Worm (Caenorhabditis elegans): ENCODE data around the gene his-69.
A peak's percentile ranks its signal among the peaks of the same experiment; 100 is the strongest.

The his-69 gene

DNA sequence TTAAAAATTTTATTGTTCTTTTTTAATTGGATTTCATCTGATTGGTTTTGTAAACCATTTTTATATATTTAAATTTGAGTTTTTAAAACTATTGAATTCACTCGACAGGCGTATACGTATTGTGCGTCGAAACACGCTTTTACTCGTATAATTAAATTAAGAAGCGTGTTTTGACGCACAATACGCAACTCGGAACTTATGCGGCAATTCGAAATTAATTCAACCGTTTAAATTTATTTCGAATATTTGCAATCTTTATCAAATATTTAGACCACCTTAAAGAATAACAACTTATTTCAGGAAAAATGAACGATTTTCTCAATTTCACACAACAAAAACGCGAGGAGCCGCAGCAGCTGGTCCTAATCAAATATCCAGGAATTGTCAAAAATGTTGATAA lies 36.7 kb downstream of the his-69 start, which contains the start of gene tftc-5:
Gene tftc-5 (plus strand): TSS at position 301 of the 400 bp plus-strand sequence.
- TF ChIP-seq ceh-82 (tag; optimal IDR thresholded peaks at IDR 0.05) (no peak), ceh-16 (tag; optimal IDR thresholded peaks at IDR 0.05) (no peak), peb-1 (tag; optimal IDR thresholded peaks at IDR 0.05) (no peak), mbf-1 (tag; optimal IDR thresholded peaks at IDR 0.05) (no peak), Y55F3AM.14 (GFP tag; optimal IDR thresholded peaks at IDR 0.05) (no peak), R02D3.7 (tag; optimal IDR thresholded peaks at IDR 0.05) (no peak), nhr-23 (tag; optimal IDR thresholded peaks at IDR 0.05) (no peak), nhr-11 (tag; optimal IDR thresholded peaks at IDR 0.05) (no peak), nhr-25 (tag; optimal IDR thresholded peaks at IDR 0.05) (no peak), lin-13 (GFP tag; optimal IDR thresholded peaks at IDR 0.05) (no peak), unc-55 (GFP tag; optimal IDR thresholded peaks at IDR 0.05) (no peak), nhr-21 (tag; optimal IDR thresholded peaks at IDR 0.05) (no peak), mdl-1 (tag; optimal IDR thresholded peaks at IDR 0.05) (no peak), snpc-4 (tag; optimal IDR thresholded peaks at IDR 0.05) (no peak), ZK546.5 (tag; optimal IDR thresholded peaks at IDR 0.05) (no peak), egl-27 (tag; optimal IDR thresholded peaks at IDR 0.05) (no peak), crh-2 (tag; optimal IDR thresholded peaks at IDR 0.05) (no peak), nhr-12 (tag; optimal IDR thresholded peaks at IDR 0.05) (no peak), skn-1 (tag; optimal IDR thresholded peaks at IDR 0.05) (no peak)

DNA sequence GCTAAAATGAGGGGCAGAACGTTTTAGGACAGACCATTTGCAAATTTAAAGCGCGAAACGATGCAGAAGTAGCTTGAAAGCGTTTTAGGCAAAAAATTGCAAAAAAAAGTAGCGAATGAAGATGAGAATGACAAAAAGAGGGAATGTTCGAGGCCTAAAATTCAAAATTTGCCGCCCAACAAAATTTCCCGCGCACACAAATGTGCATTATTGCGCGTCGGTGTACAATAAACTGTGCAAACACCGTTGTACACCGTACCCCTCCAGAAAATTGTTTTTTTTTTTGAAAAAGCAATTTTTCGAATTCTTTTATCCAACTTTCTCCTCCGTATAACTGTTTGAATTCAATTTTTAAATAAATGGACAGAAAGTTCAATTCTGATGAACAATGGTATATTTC lies 38.7 kb downstream of the his-69 start, which contains the start of gene snpc-3.4:
Gene snpc-3.4 (plus strand): TSS at position 237 of the 400 bp plus-strand sequence.
- TF ChIP-seq lin-11 (tag; optimal IDR thresholded peaks at IDR 0.05) (peak; percentile 25), mbf-1 (tag; optimal IDR thresholded peaks at IDR 0.05) (no peak), lin-39 (tag; optimal IDR thresholded peaks at IDR 0.05) (no peak), C34F6.9 (tag; optimal IDR thresholded peaks at IDR 0.05) (peak; percentile 90), ZK546.5 (tag; optimal IDR thresholded peaks at IDR 0.05) (no peak), aly-2 (tag; optimal IDR thresholded peaks at IDR 0.05) (no peak), ceh-16 (tag; optimal IDR thresholded peaks at IDR 0.05) (no peak), blmp-1 (tag; optimal IDR thresholded peaks at IDR 0.05; ENCODE audit: insufficient read depth) (no peak), nhr-6 (tag; optimal IDR thresholded peaks at IDR 0.05) (peak; percentile 10), nhr-129 (tag; optimal IDR thresholded peaks at IDR 0.05) (peak; percentile 72), peb-1 (tag; optimal IDR thresholded peaks at IDR 0.05) (no peak), dmd-4 (tag; optimal IDR thresholded peaks at IDR 0.05) (no peak), egl-27 (tag; optimal IDR thresholded peaks at IDR 0.05) (no peak), gmeb-1 (tag; optimal IDR thresholded peaks at IDR 0.05) (peak; percentile 80), ztf-11 (tag; optimal IDR thresholded peaks at IDR 0.05) (no peak), ztf-4 (tag; optimal IDR thresholded peaks at IDR 0.05) (no peak), elt-1 (tag; optimal IDR thresholded peaks at IDR 0.05) (no peak), nhr-10 (tag; optimal IDR thresholded peaks at IDR 0.05) (no peak), skn-1 (tag; optimal IDR thresholded peaks at IDR 0.05) (no peak), lin-13 (GFP tag; optimal IDR thresholded peaks at IDR 0.05) (peak; percentile 74), Y55F3AM.14 (GFP tag; optimal IDR thresholded peaks at IDR 0.05) (no peak), nhr-237 (tag; optimal IDR thresholded peaks at IDR 0.05) (no peak), sma-3 (GFP tag; optimal IDR thresholded peaks at IDR 0.05) (peak; percentile 61), unc-39 (tag; optimal IDR thresholded peaks at IDR 0.05) (no peak), alr-1 (tag; optimal IDR thresholded peaks at IDR 0.05) (no peak), mab-5 (tag; optimal IDR thresholded peaks at IDR 0.05) (peak; percentile 47), F13H6.1 (tag; optimal IDR thresholded peaks at IDR 0.05) (peak; percentile 17), crh-2 (tag; optimal IDR thresholded peaks at IDR 0.05) (peak; percentile 80), unc-55 (GFP tag; optimal IDR thresholded peaks at IDR 0.05) (peak; percentile 93), nhr-12 (tag; optimal IDR thresholded peaks at IDR 0.05) (no peak), fos-1 (tag; optimal IDR thresholded peaks at IDR 0.05) (peak; percentile 65), lsy-2 (tag; optimal IDR thresholded peaks at IDR 0.05) (peak; percentile 93 to 99), nhr-11 (tag; optimal IDR thresholded peaks at IDR 0.05) (no peak), ama-1 (optimal IDR thresholded peaks at IDR 0.05) (no peak), ztf-1 (GFP tag; conservative IDR thresholded peaks at IDR 0.05) (no peak), sma-9 (GFP tag; optimal IDR thresholded peaks at IDR 0.05) (peak; percentile 24), sma-9 (tag; optimal IDR thresholded peaks at IDR 0.05) (no peak), nhr-25 (tag; optimal IDR thresholded peaks at IDR 0.05) (peak; percentile 58), sem-4 (tag; optimal IDR thresholded peaks at IDR 0.05) (peak; percentile 61), R02D3.7 (tag; optimal IDR thresholded peaks at IDR 0.05) (no peak), ceh-82 (tag; optimal IDR thresholded peaks at IDR 0.05) (no peak), nhr-23 (tag; optimal IDR thresholded peaks at IDR 0.05) (no peak), zag-1 (tag; optimal IDR thresholded peaks at IDR 0.05) (no peak), snpc-4 (tag; optimal IDR thresholded peaks at IDR 0.05) (no peak), elt-3 (tag; optimal IDR thresholded peaks at IDR 0.05) (no peak), unc-62 (GFP tag; optimal IDR thresholded peaks at IDR 0.05) (no peak), nhr-77 (tag; optimal IDR thresholded peaks at IDR 0.05) (no peak), nhr-21 (tag; optimal IDR thresholded peaks at IDR 0.05) (peak; percentile 37), mdl-1 (tag; optimal IDR thresholded peaks at IDR 0.05) (no peak)
